Fruit fly (Drosophila melanogaster): Measurements from ENCODE around the gene Mrm2.

- TF ChIP-seq pan (optimal IDR thresholded peaks at IDR 0.05) (no peak), psq (optimal IDR thresholded peaks at IDR 0.05) (no peak), CG8478 (optimal IDR thresholded peaks at IDR 0.05) (no peak), EcR (GFP tag; optimal IDR thresholded peaks at IDR 0.05) (no peak), Dll (optimal IDR thresholded peaks at IDR 0.05) (no peak), usp (GFP tag; optimal IDR thresholded peaks at IDR 0.05) (no peak)
Observed at dm6 chr3R:19847591-19848256, 13.7 kb upstream of the Mrm2 start.
